Fruit fly (Drosophila melanogaster) whole organism, embryonic: Measurements from ENCODE around the gene CG14229.
A peak's percentile ranks its signal among the peaks of the same experiment; 100 is the strongest.

Experiments
- ATbp ChIP-seq: fragments of 200-800 bp; sonication (Bioruptor generic); optimal IDR thresholded peaks from 2 replicates; lab custom pipeline; 2017; ENCODE audit warnings: missing biosample characterization, mild to moderate bottlenecking, missing genetic modification characterization, missing genetic modification reagents
- Abd-B ChIP-seq: fragments of 200-800 bp; sonication (Bioruptor generic); optimal IDR thresholded peaks from 2 replicates; lab custom pipeline; 2018; ENCODE audit warnings: missing biosample characterization, mild to moderate bottlenecking, missing genetic modification characterization, moderate library complexity
- Atf6 ChIP-seq: fragments of 200-800 bp; sonication (Bioruptor generic); IDR thresholded peaks from 2 replicates; pipeline ENCODE4 v1.3.6; 2022; ENCODE audit warnings: missing biosample characterization, missing genetic modification characterization
- B-H2 ChIP-seq: fragments of 200-800 bp; sonication (Bioruptor generic); optimal IDR thresholded peaks from 2 replicates; lab custom pipeline; 2018; ENCODE audit warnings: missing biosample characterization, mild to moderate bottlenecking, missing genetic modification characterization
- Bdp1 ChIP-seq: fragments of 200-800 bp; sonication (Bioruptor generic); optimal IDR thresholded peaks from 3 replicates; lab custom pipeline; 2016; ENCODE audit warnings: missing biosample characterization, missing genetic modification characterization
- CG10267 ChIP-seq: fragments of 200-800 bp; sonication (Bioruptor generic); optimal IDR thresholded peaks from 2 replicates; lab custom pipeline; 2018; ENCODE audit warnings: missing biosample characterization, mild to moderate bottlenecking, missing genetic modification characterization, moderate library complexity
- CG11560 ChIP-seq: fragments of 200-800 bp; sonication (Bioruptor generic); IDR thresholded peaks from 3 replicates; pipeline ENCODE4 v1.3.6; 2022; ENCODE audit warnings: missing biosample characterization, missing genetic modification characterization
- CG11695 ChIP-seq: fragments of 200-800 bp; sonication (Bioruptor generic); IDR thresholded peaks from 3 replicates; pipeline ENCODE4 v1.3.6; 2022; ENCODE audit warnings: missing biosample characterization, missing genetic modification characterization
- CG15011 ChIP-seq: fragments of 200-800 bp; sonication (Bioruptor generic); optimal IDR thresholded peaks from 3 replicates; lab custom pipeline; 2018; ENCODE audit warnings: missing biosample characterization, mild to moderate bottlenecking, missing genetic modification characterization
- CG18599 ChIP-seq: fragments of 200-800 bp; sonication (Bioruptor generic); optimal IDR thresholded peaks from 3 replicates; lab custom pipeline; 2017; ENCODE audit warnings: missing biosample characterization, missing genetic modification characterization, mild to moderate bottlenecking, moderate library complexity, missing genetic modification reagents
- CG2202 ChIP-seq: fragments of 200-800 bp; sonication (Bioruptor generic); optimal IDR thresholded peaks from 2 replicates; lab custom pipeline; 2018; ENCODE audit warnings: missing biosample characterization, mild to moderate bottlenecking, missing genetic modification characterization
- CG30431 ChIP-seq: fragments of 200-800 bp; sonication (Bioruptor generic); optimal IDR thresholded peaks from 2 replicates; lab custom pipeline; 2017; ENCODE audit warnings: missing biosample characterization, missing genetic modification characterization
- CG31365 ChIP-seq: fragments of 200-800 bp; sonication (Bioruptor generic); optimal IDR thresholded peaks from 2 replicates; lab custom pipeline; 2018; ENCODE audit warnings: missing biosample characterization, mild to moderate bottlenecking, missing genetic modification characterization
- CG4360 ChIP-seq: fragments of 200-800 bp; sonication (Bioruptor generic); IDR thresholded peaks from 2 replicates; pipeline ENCODE4 v1.3.6; 2022; ENCODE audit warnings: missing biosample characterization, missing genetic modification characterization
- CG4707 ChIP-seq: fragments of 200-800 bp; sonication (Bioruptor generic); optimal IDR thresholded peaks from 2 replicates; lab custom pipeline; 2018; ENCODE audit warnings: missing biosample characterization, mild to moderate bottlenecking, missing genetic modification characterization, moderate library complexity
- CG6254 ChIP-seq: fragments of 200-800 bp; sonication (Bioruptor generic); optimal IDR thresholded peaks from 3 replicates; lab custom pipeline; 2017; ENCODE audit warnings: mild to moderate bottlenecking, missing biosample characterization, missing genetic modification reagents, missing genetic modification characterization
- CG6654 ChIP-seq: fragments of 200-800 bp; sonication (Bioruptor generic); optimal IDR thresholded peaks from 2 replicates; lab custom pipeline; 2017; ENCODE audit warnings: missing biosample characterization, mild to moderate bottlenecking, missing genetic modification characterization
- CG6683 ChIP-seq: fragments of 200-800 bp; sonication (Bioruptor generic); optimal IDR thresholded peaks from 2 replicates; lab custom pipeline; 2017; ENCODE audit warnings: missing biosample characterization, mild to moderate bottlenecking, missing genetic modification characterization, missing genetic modification reagents
- CG6791 ChIP-seq: fragments of 200-800 bp; sonication (Bioruptor generic); IDR thresholded peaks from 3 replicates; pipeline ENCODE4 v1.3.6; 2022; ENCODE audit warnings: missing biosample characterization, missing genetic modification characterization; ENCODE audit not compliant: partially characterized antibody
- CG7556 ChIP-seq: fragments of 200-800 bp; sonication (Bioruptor generic); optimal IDR thresholded peaks from 2 replicates; lab custom pipeline; 2017; ENCODE audit warnings: missing biosample characterization, mild to moderate bottlenecking, missing genetic modification characterization
- CG8089 ChIP-seq: fragments of 200-800 bp; sonication (Bioruptor generic); optimal IDR thresholded peaks from 3 replicates; lab custom pipeline; 2016; ENCODE audit warnings: missing biosample characterization, missing genetic modification characterization
- CG9437 ChIP-seq: fragments of 200-800 bp; sonication (Bioruptor generic); optimal IDR thresholded peaks from 2 replicates; lab custom pipeline; 2018; ENCODE audit warnings: missing biosample characterization, mild to moderate bottlenecking, missing genetic modification characterization
- Camta ChIP-seq: fragments of 200-800 bp; sonication (Bioruptor generic); optimal IDR thresholded peaks from 2 replicates; lab custom pipeline; 2016; ENCODE audit warnings: missing biosample characterization, missing genetic modification characterization
- CoRest ChIP-seq: fragments of 200-800 bp; sonication (Bioruptor generic); optimal IDR thresholded peaks from 3 replicates; lab custom pipeline; 2018; ENCODE audit warnings: missing biosample characterization, mild to moderate bottlenecking, missing genetic modification characterization, moderate library complexity
- Ets97D ChIP-seq: fragments of 200-800 bp; sonication (Bioruptor generic); optimal IDR thresholded peaks from 3 replicates; lab custom pipeline; 2016; ENCODE audit warnings: missing biosample characterization, missing genetic modification characterization
- Fer3 ChIP-seq: fragments of 200-800 bp; sonication (Bioruptor generic); optimal IDR thresholded peaks from 2 replicates; lab custom pipeline; 2018; ENCODE audit warnings: missing biosample characterization, mild to moderate bottlenecking, missing genetic modification characterization, moderate library complexity
- Myb ChIP-seq: fragments of 200-800 bp; sonication (Bioruptor generic); optimal IDR thresholded peaks from 2 replicates; lab custom pipeline; 2016; ENCODE audit warnings: missing biosample characterization, missing genetic modification characterization
- Nf-YB ChIP-seq: fragments of 200-800 bp; sonication (Bioruptor generic); optimal IDR thresholded peaks from 3 replicates; lab custom pipeline; 2019; ENCODE audit warnings: missing biosample characterization, mild to moderate bottlenecking, missing genetic modification characterization, moderate library complexity
- NfI ChIP-seq: fragments of 200-800 bp; sonication (Bioruptor generic); optimal IDR thresholded peaks from 3 replicates; lab custom pipeline; 2018; ENCODE audit warnings: missing biosample characterization, mild to moderate bottlenecking, missing genetic modification characterization, moderate library complexity
- Xbp1 ChIP-seq: fragments of 200-800 bp; sonication (Bioruptor generic); optimal IDR thresholded peaks from 3 replicates; lab custom pipeline; 2016; ENCODE audit warnings: missing biosample characterization, mild to moderate bottlenecking, missing genetic modification characterization
- chinmo ChIP-seq: fragments of 200-800 bp; sonication (Bioruptor generic); IDR thresholded peaks from 4 replicates; pipeline ENCODE4 v1.3.6; 2022; ENCODE audit warnings: missing biosample characterization, missing genetic modification characterization; ENCODE audit not compliant: partially characterized antibody
- corto ChIP-seq: fragments of 200-800 bp; sonication (Bioruptor generic); optimal IDR thresholded peaks from 2 replicates; lab custom pipeline; 2016; ENCODE audit warnings: missing biosample characterization, mild to moderate bottlenecking, missing genetic modification characterization, moderate library complexity
- emc ChIP-seq: fragments of 200-800 bp; sonication (Bioruptor generic); optimal IDR thresholded peaks from 2 replicates; lab custom pipeline; 2016; ENCODE audit warnings: missing biosample characterization, missing genetic modification characterization
- fd102C ChIP-seq: fragments of 200-800 bp; sonication (Bioruptor generic); optimal IDR thresholded peaks from 2 replicates; lab custom pipeline; 2018; ENCODE audit warnings: missing biosample characterization, mild to moderate bottlenecking, missing genetic modification characterization, moderate library complexity
- ind ChIP-seq: fragments of 200-800 bp; sonication (Bioruptor generic); optimal IDR thresholded peaks from 3 replicates; lab custom pipeline; 2016; ENCODE audit warnings: missing biosample characterization, missing genetic modification characterization
- jigr1 ChIP-seq: fragments of 200-800 bp; sonication (Bioruptor generic); IDR thresholded peaks from 3 replicates; pipeline ENCODE4 v1.3.6; 2022; ENCODE audit warnings: missing biosample characterization, missing genetic modification characterization
- lab ChIP-seq: fragments of 200-800 bp; sonication (Bioruptor generic); optimal IDR thresholded peaks from 3 replicates; lab custom pipeline; 2017; ENCODE audit warnings: missing biosample characterization, missing genetic modification characterization, mild to moderate bottlenecking, moderate library complexity, missing genetic modification reagents
- mam ChIP-seq: fragments of 200-800 bp; sonication (Bioruptor generic); optimal IDR thresholded peaks from 3 replicates; lab custom pipeline; 2016; ENCODE audit warnings: missing biosample characterization, missing genetic modification characterization
- nom ChIP-seq: fragments of 200-800 bp; sonication (Bioruptor generic); optimal IDR thresholded peaks from 2 replicates; lab custom pipeline; 2017; ENCODE audit warnings: missing biosample characterization, missing genetic modification characterization, mild to moderate bottlenecking, moderate library complexity, missing genetic modification reagents
- pros ChIP-seq: fragments of 200-800 bp; sonication (Bioruptor generic); optimal IDR thresholded peaks from 3 replicates; lab custom pipeline; 2019; ENCODE audit warnings: missing biosample characterization, mild to moderate bottlenecking, missing genetic modification characterization, moderate library complexity
- psq ChIP-seq: fragments of 200-800 bp; sonication (Bioruptor generic); optimal IDR thresholded peaks from 2 replicates; lab custom pipeline; 2017; ENCODE audit warnings: missing biosample characterization, missing genetic modification characterization
- sima ChIP-seq: fragments of 200-800 bp; sonication (Bioruptor generic); optimal IDR thresholded peaks from 2 replicates; lab custom pipeline; 2016; ENCODE audit warnings: missing biosample characterization, missing genetic modification characterization
- sna ChIP-seq: fragments of 200-800 bp; sonication (Bioruptor generic); IDR thresholded peaks from 2 replicates; pipeline ENCODE4 v1.3.6; 2022; ENCODE audit warnings: missing biosample characterization, missing genetic modification characterization; ENCODE audit not compliant: partially characterized antibody
- sug ChIP-seq: fragments of 200-800 bp; optimal IDR thresholded peaks from 2 replicates; lab custom pipeline; 2019; ENCODE audit warnings: missing biosample characterization, mild to moderate bottlenecking, missing genetic modification characterization, moderate library complexity
- tio ChIP-seq: fragments of 200-800 bp; sonication (Bioruptor generic); optimal IDR thresholded peaks from 2 replicates; lab custom pipeline; 2017; ENCODE audit warnings: missing biosample characterization, missing genetic modification characterization, inconsistent platforms
- vnd ChIP-seq: fragments of 200-800 bp; sonication (Bioruptor generic); IDR thresholded peaks from 3 replicates; pipeline ENCODE4 v1.3.6; 2022; ENCODE audit warnings: missing biosample characterization, missing genetic modification characterization; ENCODE audit not compliant: partially characterized antibody
- zen ChIP-seq: fragments of 200-800 bp; sonication (Bioruptor generic); optimal IDR thresholded peaks from 3 replicates; lab custom pipeline; 2018; ENCODE audit warnings: missing biosample characterization, mild to moderate bottlenecking, missing genetic modification characterization, moderate library complexity
- zfh1 ChIP-seq: fragments of 200-800 bp; sonication (Bioruptor generic); IDR thresholded peaks from 3 replicates; pipeline ENCODE4 v1.3.6; 2022; ENCODE audit warnings: missing biosample characterization, missing genetic modification characterization

Gene CG14229

DNA sequence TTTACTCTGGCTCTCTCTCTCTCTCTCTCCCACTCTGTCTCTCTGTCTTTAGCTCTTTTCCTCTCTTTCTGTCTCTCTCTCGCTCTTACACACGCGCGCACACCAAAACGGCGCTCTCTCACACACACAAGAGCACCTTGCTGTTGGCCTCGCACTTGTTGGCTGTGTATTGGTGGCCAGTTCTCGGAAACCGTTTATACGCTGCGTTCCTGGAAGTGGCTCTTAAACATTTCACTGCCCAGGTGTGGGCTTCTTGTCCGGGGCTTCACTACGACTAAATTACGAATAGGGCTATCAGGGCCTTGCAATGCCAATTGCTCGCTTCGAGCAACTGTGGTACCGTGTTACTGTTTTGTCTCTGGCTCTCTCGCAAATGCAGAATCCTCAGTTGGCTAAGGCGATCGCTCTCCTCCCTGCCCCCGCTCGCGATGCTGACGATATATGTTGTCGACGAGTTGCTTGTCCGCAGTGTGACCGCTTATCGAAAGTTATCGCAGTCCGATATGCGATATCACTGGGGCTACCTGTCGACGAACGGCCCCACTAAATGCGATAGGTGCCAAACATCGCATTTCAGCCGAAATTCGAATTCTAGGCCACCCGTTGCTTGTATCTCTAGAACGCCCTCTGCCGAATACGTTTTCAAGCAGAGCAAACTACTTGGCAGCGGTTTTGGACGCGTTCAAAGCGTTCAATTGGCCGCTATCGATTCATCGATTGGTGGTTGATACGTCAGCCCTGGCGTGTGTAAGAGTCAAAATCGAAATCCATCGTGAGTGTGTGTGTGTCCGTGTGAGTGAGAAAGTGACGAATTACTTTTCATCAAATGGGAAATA is 11.8 kb downstream of the CG14229 start, which contains the start of the genes dome and Ubqn (continued):
- TF ChIP-seq tio (GFP tag; lab: Kevin White, UChicago) (no peak), CG11695 (GFP tag; lab: Robert Waterston, UW) (no peak), zen (peak; percentile 15), CG15011 (no peak), Camta (GFP tag; lab: Kevin White, UChicago) (peak; percentile 4), B-H2 (no peak), CG4360 (GFP tag; lab: Robert Waterston, UW) (no peak), pros (no peak), zfh1 (GFP tag; lab: Robert Waterston, UW) (no peak), Atf6 (GFP tag; lab: Robert Waterston, UW) (no peak), CG9437 (GFP tag; lab: Kevin White, UChicago) (no peak), sna (GFP tag; lab: Robert Waterston, UW) (peak; percentile 88), NfI (GFP tag; lab: Kevin White, UChicago) (no peak), ind (GFP tag; lab: Kevin White, UChicago) (no peak), chinmo (GFP tag; lab: Robert Waterston, UW) (peak; percentile 85), sima (GFP tag; lab: Kevin White, UChicago) (no peak), ATbp (no peak), Ets97D (peak; percentile 68), Fer3 (tag; lab: Kevin White, UChicago) (no peak), psq (no peak), lab (GFP tag; lab: Kevin White, UChicago) (no peak), CG6683 (GFP tag; lab: Kevin White, UChicago) (no peak), Myb (GFP tag; lab: Kevin White, UChicago) (peak; percentile 68), mam (GFP tag; lab: Kevin White, UChicago) (no peak), jigr1 (no peak), CG6654 (GFP tag; lab: Kevin White, UChicago) (no peak), vnd (GFP tag; lab: Robert Waterston, UW) (peak; percentile 96), CG8089 (GFP tag; lab: Kevin White, UChicago) (no peak), Abd-B (GFP tag; lab: Kevin White, UChicago) (no peak), CG31365 (tag; lab: Kevin White, UChicago) (no peak), CG6254 (no peak), corto (GFP tag; lab: Kevin White, UChicago) (no peak), CG10267 (tag; lab: Kevin White, UChicago) (peak; percentile 58), Xbp1 (GFP tag; lab: Kevin White, UChicago) (no peak), CG2202 (tag; lab: Kevin White, UChicago) (no peak), emc (no peak), sug (tag; lab: Kevin White, UChicago) (peak; percentile 74), Bdp1 (no peak), Nf-YB (peak; percentile 4), fd102C (GFP tag; lab: Kevin White, UChicago) (no peak), CG18599 (GFP tag; lab: Kevin White, UChicago) (peak; percentile 35), CG4707 (GFP tag; lab: Kevin White, UChicago) (no peak), CG30431 (GFP tag; lab: Kevin White, UChicago) (no peak), CoRest (tag; lab: Kevin White, UChicago) (peak; percentile 1), CG11560 (no peak), CG7556 (no peak), CG6791 (peak; percentile 85), nom (GFP tag; lab: Kevin White, UChicago) (peak; percentile 77)
